Worm (Caenorhabditis elegans): ENCODE data around the gene T13C2.3.
A peak's percentile ranks its signal among the peaks of the same experiment; 100 is the strongest.

Gene T13C2.3

DNA sequence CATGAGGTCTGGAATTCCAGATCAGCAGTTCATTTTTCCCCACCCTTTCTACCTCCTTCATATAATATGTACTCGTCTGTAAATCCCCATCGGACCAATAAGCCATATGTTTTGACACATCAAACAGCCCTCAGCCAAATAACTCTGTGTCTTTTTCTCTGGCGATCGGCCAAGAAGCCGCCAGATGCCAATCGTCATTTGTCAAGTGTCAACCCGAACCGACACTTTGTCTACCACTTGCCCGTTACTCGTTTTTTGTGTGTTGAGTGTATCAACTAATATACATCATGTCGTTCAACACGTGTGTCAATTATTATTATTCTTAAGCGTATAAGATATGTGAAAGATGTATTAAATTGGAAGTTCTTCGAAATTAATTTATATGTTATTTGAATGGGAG, 34.2 kb downstream of the T13C2.3 start:
- TF ChIP-seq nhr-11 (tag; optimal IDR thresholded peaks at IDR 0.05), result no peak
- no peak for TF ChIP-seq skn-1 (tag; optimal IDR thresholded peaks at IDR 0.05)
- no peak for TF ChIP-seq ceh-82 (tag; optimal IDR thresholded peaks at IDR 0.05)
- TF ChIP-seq lin-13 (GFP tag; optimal IDR thresholded peaks at IDR 0.05), result no peak
- TF ChIP-seq ZK546.5 (tag; optimal IDR thresholded peaks at IDR 0.05), result no peak
- TF ChIP-seq ama-1 (optimal IDR thresholded peaks at IDR 0.05), result no peak
- TF ChIP-seq R02D3.7 (tag; optimal IDR thresholded peaks at IDR 0.05), result no peak
- peak; percentile 68 for TF ChIP-seq F13H6.1 (tag; optimal IDR thresholded peaks at IDR 0.05)
- TF ChIP-seq nhr-129 (tag; optimal IDR thresholded peaks at IDR 0.05), result peak; percentile 63
- peak; percentile 92 for TF ChIP-seq unc-62 (GFP tag; optimal IDR thresholded peaks at IDR 0.05)
- TF ChIP-seq lin-11 (tag; optimal IDR thresholded peaks at IDR 0.05), result no peak
- peak; percentile 8 for TF ChIP-seq Y55F3AM.14 (GFP tag; optimal IDR thresholded peaks at IDR 0.05)
- TF ChIP-seq nhr-10 (tag; optimal IDR thresholded peaks at IDR 0.05), result no peak
- TF ChIP-seq sma-9 (GFP tag; optimal IDR thresholded peaks at IDR 0.05), result peak; percentile 78
- no peak for TF ChIP-seq sma-9 (tag; optimal IDR thresholded peaks at IDR 0.05)
- TF ChIP-seq lsy-2 (tag; optimal IDR thresholded peaks at IDR 0.05), result peak in 1 of 2 experiments; percentile 53
- no peak for TF ChIP-seq nhr-77 (tag; optimal IDR thresholded peaks at IDR 0.05)
- TF ChIP-seq crh-2 (tag; optimal IDR thresholded peaks at IDR 0.05), result peak; percentile 53
- no peak for TF ChIP-seq unc-55 (GFP tag; optimal IDR thresholded peaks at IDR 0.05)
- no peak for TF ChIP-seq sma-3 (GFP tag; optimal IDR thresholded peaks at IDR 0.05)
- peak; percentile 31 for TF ChIP-seq C34F6.9 (tag; optimal IDR thresholded peaks at IDR 0.05)
- TF ChIP-seq nhr-237 (tag; optimal IDR thresholded peaks at IDR 0.05), result no peak
- TF ChIP-seq alr-1 (tag; optimal IDR thresholded peaks at IDR 0.05), result no peak
- TF ChIP-seq mab-5 (tag; optimal IDR thresholded peaks at IDR 0.05), result peak; percentile 92
- TF ChIP-seq sem-4 (tag; optimal IDR thresholded peaks at IDR 0.05), result peak; percentile 88
- no peak for TF ChIP-seq nhr-6 (tag; optimal IDR thresholded peaks at IDR 0.05)
- TF ChIP-seq nhr-21 (tag; optimal IDR thresholded peaks at IDR 0.05), result no peak
- TF ChIP-seq snpc-4 (tag; optimal IDR thresholded peaks at IDR 0.05), result peak; percentile 31
- TF ChIP-seq gmeb-1 (tag; optimal IDR thresholded peaks at IDR 0.05), result no peak
- peak; percentile 72 for TF ChIP-seq ceh-16 (tag; optimal IDR thresholded peaks at IDR 0.05)
- TF ChIP-seq mdl-1 (tag; optimal IDR thresholded peaks at IDR 0.05), result peak in 1 of 2 experiments; percentile 29
- no peak for TF ChIP-seq mbf-1 (tag; optimal IDR thresholded peaks at IDR 0.05)
- no peak for TF ChIP-seq ztf-11 (tag; optimal IDR thresholded peaks at IDR 0.05)
- TF ChIP-seq zag-1 (tag; optimal IDR thresholded peaks at IDR 0.05), result peak; percentile 22
- no peak for TF ChIP-seq blmp-1 (tag; optimal IDR thresholded peaks at IDR 0.05; ENCODE audit: insufficient read depth)
- TF ChIP-seq lin-39 (tag; optimal IDR thresholded peaks at IDR 0.05), result peak; percentile 46
- TF ChIP-seq elt-1 (tag; optimal IDR thresholded peaks at IDR 0.05), result no peak
- TF ChIP-seq ztf-4 (tag; optimal IDR thresholded peaks at IDR 0.05), result peak; percentile 23
- no peak for TF ChIP-seq egl-27 (tag; optimal IDR thresholded peaks at IDR 0.05)
- no peak for TF ChIP-seq ztf-1 (GFP tag; conservative IDR thresholded peaks at IDR 0.05)
- TF ChIP-seq fos-1 (tag; optimal IDR thresholded peaks at IDR 0.05), result no peak
- peak; percentile 80 for TF ChIP-seq nhr-25 (tag; optimal IDR thresholded peaks at IDR 0.05)
- no peak for TF ChIP-seq nhr-23 (tag; optimal IDR thresholded peaks at IDR 0.05)
- no peak for TF ChIP-seq dmd-4 (tag; optimal IDR thresholded peaks at IDR 0.05)

DNA sequence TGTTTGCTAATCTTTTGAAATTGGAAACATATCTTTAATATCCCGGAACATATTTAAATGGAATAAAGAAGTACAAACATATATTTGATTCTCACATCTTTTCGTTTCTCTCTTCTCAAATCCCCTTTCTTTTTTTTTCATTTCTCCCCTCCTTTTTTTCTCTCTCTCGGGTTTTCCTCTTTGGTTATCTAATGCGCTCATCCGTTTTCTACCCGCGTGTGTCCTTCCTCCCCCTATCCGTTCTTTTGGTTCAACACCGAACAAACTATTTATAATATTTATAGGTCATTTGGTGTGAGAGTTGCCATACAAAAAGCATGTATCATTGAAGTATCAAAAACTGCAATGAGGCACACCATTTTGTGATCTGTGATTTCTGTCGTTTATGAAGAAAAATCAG, 34.9 kb downstream of the T13C2.3 start:
- TF ChIP-seq mab-5 (tag; optimal IDR thresholded peaks at IDR 0.05) (peak; percentile 45), nhr-237 (tag; optimal IDR thresholded peaks at IDR 0.05) (no peak), R02D3.7 (tag; optimal IDR thresholded peaks at IDR 0.05) (no peak), mdl-1 (tag; optimal IDR thresholded peaks at IDR 0.05) (peak in 1 of 2 experiments; percentile 14), sem-4 (tag; optimal IDR thresholded peaks at IDR 0.05) (peak; percentile 65), sma-3 (GFP tag; optimal IDR thresholded peaks at IDR 0.05) (peak; percentile 12), egl-27 (tag; optimal IDR thresholded peaks at IDR 0.05) (peak; percentile 60), lsy-2 (tag; optimal IDR thresholded peaks at IDR 0.05) (peak in 1 of 2 experiments; percentile 55), F13H6.1 (tag; optimal IDR thresholded peaks at IDR 0.05) (peak; percentile 75), ztf-4 (tag; optimal IDR thresholded peaks at IDR 0.05) (no peak), C34F6.9 (tag; optimal IDR thresholded peaks at IDR 0.05) (peak; percentile 64), sma-9 (GFP tag; optimal IDR thresholded peaks at IDR 0.05) (peak; percentile 82), sma-9 (tag; optimal IDR thresholded peaks at IDR 0.05) (no peak), nhr-25 (tag; optimal IDR thresholded peaks at IDR 0.05) (peak; percentile 52), nhr-6 (tag; optimal IDR thresholded peaks at IDR 0.05) (peak; percentile 33), ceh-16 (tag; optimal IDR thresholded peaks at IDR 0.05) (peak; percentile 0), unc-55 (GFP tag; optimal IDR thresholded peaks at IDR 0.05) (peak; percentile 68), elt-3 (tag; optimal IDR thresholded peaks at IDR 0.05) (no peak), nhr-129 (tag; optimal IDR thresholded peaks at IDR 0.05) (peak; percentile 12), blmp-1 (tag; optimal IDR thresholded peaks at IDR 0.05; ENCODE audit: insufficient read depth) (peak; percentile 18), nhr-12 (tag; optimal IDR thresholded peaks at IDR 0.05) (no peak), fos-1 (tag; optimal IDR thresholded peaks at IDR 0.05) (peak; percentile 31), ztf-11 (tag; optimal IDR thresholded peaks at IDR 0.05) (no peak)

Data from whole organism, L2 larva.